Fruit fly (Drosophila melanogaster) ovary, adult (tissue): ENCODE data around the gene CG5608.
"Not testable (repeated sequence)": the region's sequence is repeated elsewhere in the genome, so short reads cannot be mapped to it uniquely, and the experiment has no call there.

ENCODE experiments used
- CG17801 ChIP-seq: fragments of 200-800 bp; optimal IDR thresholded peaks from 2 replicates; lab custom pipeline; 2019; ENCODE audit warnings: missing biosample characterization, mild to moderate bottlenecking, missing genetic modification characterization, moderate library complexity; ENCODE audit not compliant: partially characterized antibody

CG5608 gene

dm6 chr3R:12465198-12465597 is at the start of gene CG5608:
Gene CG5608 (minus strand): TSS chr3R:12465298.
- TF ChIP-seq CG17801 = not testable (repeated sequence)

- not testable (repeated sequence) for TF ChIP-seq CG17801
Measured at dm6 chr3R:12508776-12509175, 43.7 kb upstream of the CG5608 start, which contains the start of gene Hsp70Bc. Gene Hsp70Bc (plus strand): TSS chr3R:12509076.

dm6 chr3R:12505493-12505892 is 40.4 kb upstream of the CG5608 start, which contains the start of gene Hsp70Bb:
Gene Hsp70Bb (plus strand): TSS chr3R:12505793.
- TF ChIP-seq CG17801 = not testable (repeated sequence)

- TF ChIP-seq CG17801 = not testable (repeated sequence)
Measured at dm6 chr3R:12502210-12502609, 37.1 kb upstream of the CG5608 start, which contains the start of gene Hsp70Bbb. Gene Hsp70Bbb (plus strand): TSS chr3R:12502510.

- not testable (repeated sequence) for TF ChIP-seq CG17801
Measured at dm6 chr3R:12467675-12468074, 2.6 kb upstream of the CG5608 start, which contains the start of gene Hsp70Ba. Gene Hsp70Ba (minus strand): TSS chr3R:12467776.

dm6 chr3R:12459879-12460522 is 5.1 kb downstream of the CG5608 start, which contains the start of the genes CG5961 and Polr3C:
Gene CG5961 (minus strand): TSS chr3R:12460294.
Gene Polr3C (plus strand): TSS chr3R:12460414.
- peak; percentile 4 for TF ChIP-seq CG17801

- TF ChIP-seq CG17801 = peak; percentile 30
Measured at dm6 chr3R:12456370-12456940, 8.6 kb downstream of the CG5608 start, which contains the start of gene trus. Gene trus (plus strand): TSS chr3R:12456573.

- TF ChIP-seq CG17801 = no peak
Measured at dm6 chr3R:12454492-12454891, 10.6 kb downstream of the CG5608 start.

dm6 chr3R:12451888-12452514 is 13.1 kb downstream of the CG5608 start, which contains the start of gene CG5509:
Gene CG5509 (plus strand): TSS chr3R:12452464.
- no peak for TF ChIP-seq CG17801

dm6 chr3R:12451376-12451775 is 13.7 kb downstream of the CG5608 start:
- TF ChIP-seq CG17801 = peak; percentile 60

dm6 chr3R:12450713-12451259 is 14.3 kb downstream of the CG5608 start:
- no peak for TF ChIP-seq CG17801

- no peak for TF ChIP-seq CG17801
Measured at dm6 chr3R:12449617-12450242, 15.4 kb downstream of the CG5608 start.

dm6 chr3R:12448889-12449314 is 16.2 kb downstream of the CG5608 start, which contains the start of gene CG18549:
Gene CG18549 (plus strand): TSS chr3R:12449296.
- TF ChIP-seq CG17801 = peak; percentile 100

dm6 chr3R:12448344-12448743 is 16.8 kb downstream of the CG5608 start:
- no peak for TF ChIP-seq CG17801

- no peak for TF ChIP-seq CG17801
Measured at dm6 chr3R:12447353-12447752, 17.7 kb downstream of the CG5608 start, which contains the start of gene vrs. Gene vrs (plus strand): TSS chr3R:12447653.

- TF ChIP-seq CG17801 = no peak
Measured at dm6 chr3R:12445468-12445867, 19.6 kb downstream of the CG5608 start.
